Fruit fly (Drosophila melanogaster) Kc167 (cell line): Measurements from ENCODE around the gene tj.

Source experiments
- h ChIP-seq: fragments of >200 bp; optimal IDR thresholded peaks from 3 replicates; lab custom pipeline; 2018; ENCODE audit warnings: missing external identifiers
- insv ChIP-seq: fragments of >200 bp; optimal IDR thresholded peaks from 3 replicates; lab custom pipeline; 2018; ENCODE audit warnings: missing external identifiers

DNA sequence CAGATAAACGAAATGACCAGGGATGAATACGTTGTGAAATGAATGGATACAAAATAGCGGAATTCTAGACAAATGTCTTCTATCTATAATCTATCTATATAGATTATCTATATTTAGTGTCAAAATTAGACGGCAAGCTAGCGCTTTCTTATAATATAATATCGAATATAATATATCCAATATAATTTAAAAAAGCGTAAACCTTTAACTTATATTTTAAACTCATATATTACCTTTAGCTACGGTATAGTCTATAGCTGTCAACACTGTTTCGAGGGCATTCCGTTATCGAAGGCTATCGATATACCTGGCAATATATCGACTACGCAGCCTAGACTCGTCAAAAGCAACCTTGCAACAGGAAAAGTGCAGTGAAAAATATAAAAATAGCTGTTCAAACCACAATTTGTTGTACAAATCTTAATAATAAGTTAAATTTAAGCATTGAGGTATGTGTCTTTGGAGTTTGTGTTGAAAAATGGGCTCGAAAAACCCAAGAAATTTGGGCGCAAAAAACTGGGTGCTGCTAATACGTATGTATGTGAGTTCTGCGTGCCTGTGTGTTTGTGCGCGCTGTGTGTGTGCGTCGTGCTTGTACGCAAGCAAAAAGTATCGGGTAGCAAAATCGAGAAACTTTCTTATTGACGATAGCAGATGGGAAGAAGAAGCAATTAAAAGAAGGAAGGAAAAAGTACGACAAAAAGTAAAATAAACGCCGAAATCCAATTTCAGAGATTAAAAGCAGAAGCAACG is 29.0 kb downstream of the tj start, which contains the start of the genes swm and Ctu2:
- TF ChIP-seq insv (lab: Kevin White, UChicago) (no peak), h (lab: Kevin White, UChicago) (no peak)
